Worm (Caenorhabditis elegans) whole organism, early embryonic: ENCODE data around the gene C37E2.3.
"Not testable (repeated sequence)": the region's sequence is repeated elsewhere in the genome, so short reads cannot be mapped to it uniquely, and the experiment has no call there.

Experiments
- F13C5.2 ChIP-seq: sonication (generic microtip); optimal IDR thresholded peaks from 2 replicates; lab custom pipeline; 2017; ENCODE audit warnings: mild to moderate bottlenecking, missing genetic modification characterization, inconsistent platforms, missing compliant biosample characterization
- aly-1 ChIP-seq: sonication (generic microtip); optimal IDR thresholded peaks from 2 replicates; lab custom pipeline; 2016; ENCODE audit warnings: missing genetic modification characterization, missing compliant biosample characterization
- hmbx-1 ChIP-seq: sonication (generic microtip); optimal IDR thresholded peaks from 2 replicates; lab custom pipeline; 2016; ENCODE audit warnings: mild to moderate bottlenecking, missing genetic modification characterization, missing compliant biosample characterization

ce11 chrX:14136795-14137194 lies 43.5 kb upstream of the C37E2.3 start:
- not testable (repeated sequence) for TF ChIP-seq aly-1, hmbx-1, F13C5.2 (tag; lab: Kevin White, UChicago)
